Worm (Caenorhabditis elegans): ENCODE results near the gene nlp-63.

- no peak for TF ChIP-seq hlh-30 (tag; optimal IDR thresholded peaks at IDR 0.05; ENCODE audit: insufficient read depth)
- TF ChIP-seq pha-4 (tag; optimal IDR thresholded peaks at IDR 0.05), result no peak
- no peak for TF ChIP-seq ama-1 (optimal IDR thresholded peaks at IDR 0.05)
- no peak for TF ChIP-seq F13H6.1 (tag; optimal IDR thresholded peaks at IDR 0.05)
- no peak for TF ChIP-seq fkh-10 (GFP tag; optimal IDR thresholded peaks at IDR 0.05)
Measured at ce11 chrII:10203067-10203466, 47.9 kb downstream of the nlp-63 start.
